Worm (Caenorhabditis elegans): ENCODE measurements around the gene bgal-2.

Gene bgal-2

DNA sequence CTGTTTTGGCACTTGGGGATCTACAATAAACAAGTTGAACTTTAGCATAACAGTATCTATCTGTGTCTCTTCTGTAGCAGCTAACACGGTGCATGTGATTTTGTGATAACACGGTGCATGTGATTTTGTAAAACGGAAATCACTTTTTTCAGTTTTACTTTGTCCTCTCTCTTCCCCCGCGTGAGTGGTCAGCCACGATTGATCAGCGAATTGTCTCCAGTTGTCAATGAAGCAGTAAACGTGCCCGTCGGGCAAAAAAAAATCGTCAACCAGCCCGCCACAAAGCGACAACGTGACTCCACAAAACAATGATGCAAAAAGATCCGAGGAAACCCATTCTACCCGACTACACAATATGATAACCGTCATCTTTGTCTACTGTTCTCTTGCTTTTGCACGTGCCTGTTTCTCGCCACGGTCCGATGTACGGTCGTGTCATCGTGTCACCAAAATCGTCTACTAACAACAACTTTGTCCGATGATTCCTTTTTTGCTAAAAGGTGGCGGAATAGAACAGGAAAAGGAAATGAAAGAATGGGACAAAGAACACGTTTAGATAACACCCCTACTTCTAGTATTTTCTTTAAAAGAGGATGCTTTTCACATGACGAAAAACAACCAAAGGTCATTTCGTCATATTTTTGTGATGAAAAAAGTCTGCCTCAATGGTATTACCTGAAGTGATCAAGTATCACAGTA lies 34.9 kb upstream of the bgal-2 start (continued):
- no peak for TF ChIP-seq unc-130 (GFP tag; optimal IDR thresholded peaks at IDR 0.05)
- peak; percentile 98 for TF ChIP-seq nhr-48 (tag; optimal IDR thresholded peaks at IDR 0.05)
- peak; percentile 62 for TF ChIP-seq nhr-6 (tag; optimal IDR thresholded peaks at IDR 0.05)
- TF ChIP-seq ceh-62 (tag; optimal IDR thresholded peaks at IDR 0.05) = no peak
- no peak for TF ChIP-seq ztf-11 (tag; optimal IDR thresholded peaks at IDR 0.05)
- TF ChIP-seq arid-1 (GFP tag; conservative IDR thresholded peaks at IDR 0.05) = no peak
- no peak for TF ChIP-seq lin-38 (GFP tag; IDR thresholded peaks at IDR 0.05)
- TF ChIP-seq nhr-42 (GFP tag; IDR thresholded peaks at IDR 0.05) = peak; percentile 66; the same call in 1 of the 2 replicates
- peak; percentile 99 for TF ChIP-seq hlh-11 (tag; optimal IDR thresholded peaks at IDR 0.05)
- peak; percentile 84 for TF ChIP-seq ceh-20 (GFP tag; IDR thresholded peaks at IDR 0.05)
- TF ChIP-seq ama-1 (optimal IDR thresholded peaks at IDR 0.05) = no peak
- TF ChIP-seq ces-1 (GFP tag; optimal IDR thresholded peaks at IDR 0.05) = no peak
- peak; percentile 99 for TF ChIP-seq aha-1 (tag)
- peak; percentile 93 for TF ChIP-seq nhr-102 (tag; optimal IDR thresholded peaks at IDR 0.05)
- no peak for TF ChIP-seq skn-1 (tag; optimal IDR thresholded peaks at IDR 0.05)
- TF ChIP-seq D1046.2 (GFP tag; IDR thresholded peaks at IDR 0.05) = 0 out of 2 replicates have a peak, but pooled peaks have one; percentile 31
- TF ChIP-seq nhr-77 (tag; optimal IDR thresholded peaks at IDR 0.05) = peak; percentile 3
- peak; percentile 41 for TF ChIP-seq zip-2 (tag; optimal IDR thresholded peaks at IDR 0.05)
- peak; percentile 79 for TF ChIP-seq ztf-7 (tag; optimal IDR thresholded peaks at IDR 0.05)
- 0 out of 2 replicates have a peak, but pooled peaks have one; percentile 18 for TF ChIP-seq Y105C5A.15 (GFP tag; IDR thresholded peaks at IDR 0.05)
- no peak for TF ChIP-seq daf-8 (GFP tag; IDR thresholded peaks at IDR 0.05)
- TF ChIP-seq snpc-1.2 (GFP tag; IDR thresholded peaks at IDR 0.05) = no peak
- TF ChIP-seq lin-39 (tag; optimal IDR thresholded peaks at IDR 0.05) = no peak
- TF ChIP-seq dmd-8 (GFP tag; IDR thresholded peaks at IDR 0.05) = no peak
- no peak for TF ChIP-seq ceh-82 (tag; optimal IDR thresholded peaks at IDR 0.05)
- peak; percentile 78; the same call in 1 of the 2 replicates for TF ChIP-seq zfp-3 (GFP tag; conservative IDR thresholded peaks at IDR 0.05)
- TF ChIP-seq T26A8.4 (GFP tag; IDR thresholded peaks at IDR 0.05) = peak; percentile 73
- TF ChIP-seq Y48G9A.11 (GFP tag; IDR thresholded peaks at IDR 0.05) = no peak
- TF ChIP-seq Y75B8A.6 (GFP tag; IDR thresholded peaks at IDR 0.05) = no peak
- TF ChIP-seq duxl-1 (tag; optimal IDR thresholded peaks at IDR 0.05; ENCODE audit: poor library complexity) = peak; percentile 21
- TF ChIP-seq madf-5 (GFP tag; IDR thresholded peaks at IDR 0.05) = no peak
- no peak for TF ChIP-seq daf-12 (tag; optimal IDR thresholded peaks at IDR 0.05)
- no peak for TF ChIP-seq egl-43 (GFP tag; IDR thresholded peaks at IDR 0.05)
- TF ChIP-seq hmg-1.1 (GFP tag; IDR thresholded peaks at IDR 0.05) = peak; percentile 28
- TF ChIP-seq unc-62 (GFP tag; optimal IDR thresholded peaks at IDR 0.05 in 1 of 2) = peak in 1 of 2 experiments; percentile 98
- no peak for TF ChIP-seq unc-62 (tag; optimal IDR thresholded peaks at IDR 0.05)
- TF ChIP-seq ceh-28 (tag; optimal IDR thresholded peaks at IDR 0.05) = no peak
- peak; percentile 64 for TF ChIP-seq set-16 (GFP tag; IDR thresholded peaks at IDR 0.05)
- TF ChIP-seq F26F4.8 (GFP tag; conservative IDR thresholded peaks at IDR 0.05) = no peak
- no peak for TF ChIP-seq lim-7 (GFP tag; IDR thresholded peaks at IDR 0.05)
- no peak for TF ChIP-seq attf-4 (tag; optimal IDR thresholded peaks at IDR 0.05)
- no peak for TF ChIP-seq fkh-10 (GFP tag; optimal IDR thresholded peaks at IDR 0.05)
- no peak for TF ChIP-seq vab-7 (GFP tag; IDR thresholded peaks at IDR 0.05)
- TF ChIP-seq mxl-3 (GFP tag; optimal IDR thresholded peaks at IDR 0.05) = peak; percentile 94
- TF ChIP-seq pqm-1 (tag; optimal IDR thresholded peaks at IDR 0.05) = no peak
- TF ChIP-seq F49E8.2 (tag; optimal IDR thresholded peaks at IDR 0.05; ENCODE audit: borderline replicate concordance) = no peak
- TF ChIP-seq unc-39 (tag; optimal IDR thresholded peaks at IDR 0.05) = no peak
- TF ChIP-seq spr-1 (tag; optimal IDR thresholded peaks at IDR 0.05) = peak; percentile 65
- peak in 1 of 2 experiments; percentile 45 for TF ChIP-seq daf-16 (GFP tag; optimal IDR thresholded peaks at IDR 0.05)
- peak; percentile 97 for TF ChIP-seq daf-16 (tag; optimal IDR thresholded peaks at IDR 0.05)
- 0 out of 2 replicates have a peak, but pooled peaks have one; percentile 26 for TF ChIP-seq ZK337.2 (GFP tag; IDR thresholded peaks at IDR 0.05)
- peak; percentile 84 for TF ChIP-seq php-3 (GFP tag; IDR thresholded peaks at IDR 0.05)

All from whole organism, L4 larva.